Fruit fly (Drosophila melanogaster): Measurements from ENCODE around the gene CG8774.

Gene CG8774

DNA sequence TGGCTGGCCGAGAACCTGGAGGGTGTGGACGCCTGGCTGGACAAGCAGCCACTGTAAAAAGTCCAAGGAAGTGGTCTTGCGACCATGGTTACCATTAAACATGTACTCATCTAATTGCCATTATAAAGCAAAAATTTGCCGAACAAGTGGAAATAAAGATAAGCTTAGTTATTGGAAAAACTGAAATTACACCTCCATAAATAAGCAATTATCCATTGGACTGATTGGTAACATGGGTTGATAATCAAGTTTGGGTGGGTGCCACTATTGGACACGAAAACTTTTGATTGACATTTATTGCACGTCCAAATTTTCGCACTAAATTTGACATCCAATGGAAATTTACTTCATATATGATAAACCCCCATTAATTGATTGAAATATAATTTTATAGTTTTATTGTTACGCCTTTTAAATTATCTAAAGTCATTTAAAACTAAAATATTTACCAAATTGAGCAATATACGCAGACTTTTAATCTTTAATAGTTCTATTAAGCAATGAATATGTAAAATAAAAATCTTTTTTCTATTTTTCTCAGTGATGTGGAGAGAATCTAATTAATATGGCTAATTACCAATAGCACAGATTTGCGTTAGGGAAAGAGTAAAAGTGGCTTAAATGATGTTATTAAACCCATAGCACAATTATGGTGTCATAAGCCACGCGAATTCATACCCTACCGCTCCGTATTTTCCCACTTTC, at the start of gene CG8774:
Gene CG8774, plus strand, starts transcription at position 655 of the 705 bp plus-strand sequence.
- TF ChIP-seq CG17806 (tag; optimal IDR thresholded peaks at IDR 0.05) (no peak), CG14655 (GFP tag; optimal IDR thresholded peaks at IDR 0.05) (no peak), CG32121 (GFP tag; IDR thresholded peaks at IDR 0.05) (no peak), CG34367 (tag; optimal IDR thresholded peaks at IDR 0.05) (no peak), D1 (tag; optimal IDR thresholded peaks at IDR 0.05) (no peak), CG15710 (tag; optimal IDR thresholded peaks at IDR 0.05) (no peak), CG13204 (GFP tag; optimal IDR thresholded peaks at IDR 0.05) (no peak), fd96Ca (GFP tag; IDR thresholded peaks at IDR 0.05) (no peak)

DNA sequence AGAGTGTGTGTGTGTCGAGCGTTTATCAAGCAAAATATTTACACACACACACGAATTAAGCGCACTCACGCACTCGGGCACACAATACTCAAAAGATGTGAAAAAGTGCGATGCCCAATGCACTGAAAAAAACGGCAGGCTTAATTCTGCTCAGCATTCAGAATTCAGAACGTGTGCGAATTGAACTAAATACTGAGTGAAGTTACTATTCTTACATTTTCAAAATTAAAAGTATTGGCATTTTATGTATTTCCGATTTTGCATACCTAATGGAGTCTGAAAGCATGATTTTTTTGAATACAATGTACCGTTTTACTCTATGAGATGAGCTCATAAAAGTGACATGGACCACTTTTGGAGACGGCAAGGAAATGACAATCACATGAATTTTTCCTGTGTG, 41.5 kb upstream of the CG8774 start:
- TF ChIP-seq Pif1B (GFP tag; optimal IDR thresholded peaks at IDR 0.05) (no peak), Snoo (tag; optimal IDR thresholded peaks at IDR 0.05) (no peak), Pif1A (GFP tag; optimal IDR thresholded peaks at IDR 0.05) (peak; percentile 26), CG15710 (tag; optimal IDR thresholded peaks at IDR 0.05) (no peak), CG14655 (GFP tag; optimal IDR thresholded peaks at IDR 0.05) (peak; percentile 27), fd96Ca (GFP tag; IDR thresholded peaks at IDR 0.05) (no peak)

DNA sequence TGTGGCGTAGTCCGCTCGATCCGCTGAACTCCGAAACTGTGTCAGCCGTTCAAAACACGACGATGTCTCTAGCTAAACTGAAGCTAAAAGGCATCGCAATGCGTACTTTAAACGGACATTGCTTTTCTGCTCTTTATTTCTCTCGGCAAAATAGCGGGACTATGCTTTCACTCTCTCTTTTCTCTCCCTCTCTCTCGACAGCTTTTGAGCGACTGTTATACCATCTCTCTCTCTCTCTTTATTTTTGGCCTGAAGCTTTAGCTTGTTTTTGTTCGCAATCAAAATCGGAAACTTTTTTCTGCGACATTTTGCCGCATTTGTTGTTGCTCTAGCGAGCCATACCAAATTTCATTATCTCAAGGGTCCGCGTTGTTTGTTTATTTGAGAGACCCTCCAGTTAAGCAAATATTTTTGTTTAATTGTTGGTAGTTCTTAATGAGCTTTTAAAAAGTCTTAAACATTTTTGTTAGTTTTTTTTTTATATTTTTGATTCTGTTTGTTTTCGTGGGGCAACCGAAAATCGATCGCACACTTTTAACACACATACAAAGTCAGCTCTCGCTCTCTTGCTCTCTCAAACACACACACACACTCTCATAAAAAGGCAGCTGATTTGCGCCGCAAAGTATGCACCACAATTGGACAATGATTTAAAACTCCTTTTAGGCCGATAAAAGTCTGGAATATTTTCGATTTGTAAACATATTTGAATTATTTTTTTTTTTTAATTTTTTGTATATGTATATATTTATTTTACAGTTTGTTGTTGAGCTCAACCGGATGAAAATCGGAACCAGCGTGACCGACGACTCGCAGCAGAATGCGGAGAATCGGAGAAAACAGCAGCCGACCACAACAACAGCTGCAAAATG, 39.6 kb upstream of the CG8774 start, which contains the start of gene Ace:
Gene Ace, minus strand, starts transcription at position 822 of the 872 bp plus-strand sequence.
- TF ChIP-seq CG15710 (tag; optimal IDR thresholded peaks at IDR 0.05) (no peak), CG34367 (tag; optimal IDR thresholded peaks at IDR 0.05) (no peak), CG10348 (GFP tag; IDR thresholded peaks at IDR 0.05) (no peak), Snoo (tag; optimal IDR thresholded peaks at IDR 0.05) (no peak), Pif1B (GFP tag; optimal IDR thresholded peaks at IDR 0.05) (peak; percentile 7), CG9948 (tag; optimal IDR thresholded peaks at IDR 0.05) (no peak)

DNA sequence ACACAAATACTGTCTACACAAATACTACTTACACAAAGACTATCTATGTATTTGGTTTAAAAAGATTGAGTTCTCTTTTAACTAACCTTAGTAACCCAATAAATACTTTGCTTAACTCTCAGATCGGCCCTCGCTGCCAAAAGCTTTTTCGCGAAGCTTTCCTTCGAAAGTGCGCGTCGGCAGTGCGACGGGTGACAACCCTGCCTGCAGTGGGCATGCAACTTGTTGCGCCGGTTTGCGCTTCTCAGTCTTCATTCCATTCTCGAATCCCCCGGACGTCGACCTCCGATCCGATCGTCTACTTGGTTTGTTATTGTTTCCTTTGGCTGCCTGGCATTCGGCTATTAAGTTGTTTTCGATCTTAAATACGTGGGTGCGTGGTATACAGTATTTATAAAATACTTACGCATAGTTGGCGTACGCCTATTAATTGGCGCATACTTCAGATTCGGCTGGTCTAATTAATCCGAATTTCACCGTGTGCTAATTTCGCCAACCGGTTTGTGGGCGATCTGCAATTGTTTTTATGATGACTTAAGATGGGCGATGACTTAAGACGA, 38.4 kb upstream of the CG8774 start, which contains the start of gene CG11686:
Gene CG11686, plus strand, starts transcription at position 243 of the 560 bp plus-strand sequence.
- no peak for TF ChIP-seq CG34367 (tag; optimal IDR thresholded peaks at IDR 0.05)
- peak; percentile 51; the same call in 1 of the 3 replicates for TF ChIP-seq fd96Ca (GFP tag; IDR thresholded peaks at IDR 0.05)
- no peak for TF ChIP-seq rn (GFP tag; IDR thresholded peaks at IDR 0.05)
- no peak for TF ChIP-seq CG13204 (GFP tag; optimal IDR thresholded peaks at IDR 0.05)
- no peak for TF ChIP-seq CG8301 (tag; optimal IDR thresholded peaks at IDR 0.05)
- TF ChIP-seq CG10348 (GFP tag; IDR thresholded peaks at IDR 0.05): no peak
- no peak for TF ChIP-seq Pif1B (GFP tag; optimal IDR thresholded peaks at IDR 0.05)
- no peak for TF ChIP-seq CG17806 (tag; optimal IDR thresholded peaks at IDR 0.05)
- TF ChIP-seq CG15710 (tag; optimal IDR thresholded peaks at IDR 0.05): no peak
- TF ChIP-seq Snoo (tag; optimal IDR thresholded peaks at IDR 0.05): peak; percentile 14
- TF ChIP-seq EcR (GFP tag; optimal IDR thresholded peaks at IDR 0.05): peak; percentile 97
- TF ChIP-seq CG12605 (GFP tag; IDR thresholded peaks at IDR 0.05): peak; percentile 92
- peak; percentile 48; the same call in 1 of the 2 replicates for TF ChIP-seq Ets98B (GFP tag; IDR thresholded peaks at IDR 0.05)
- TF ChIP-seq CG9948 (tag; optimal IDR thresholded peaks at IDR 0.05): no peak
- no peak for TF ChIP-seq CG8159 (tag; optimal IDR thresholded peaks at IDR 0.05)
- TF ChIP-seq CG4496 (GFP tag; IDR thresholded peaks at IDR 0.05): no peak; the same call in 2 of the 3 replicates
- TF ChIP-seq gl (tag; optimal IDR thresholded peaks at IDR 0.05): no peak
- TF ChIP-seq CG14655 (GFP tag; optimal IDR thresholded peaks at IDR 0.05): no peak
- no peak for TF ChIP-seq Pif1A (GFP tag; optimal IDR thresholded peaks at IDR 0.05)
- peak; percentile 37 for TF ChIP-seq D1 (tag; optimal IDR thresholded peaks at IDR 0.05)
- no peak for TF ChIP-seq CG32121 (GFP tag; IDR thresholded peaks at IDR 0.05)

DNA sequence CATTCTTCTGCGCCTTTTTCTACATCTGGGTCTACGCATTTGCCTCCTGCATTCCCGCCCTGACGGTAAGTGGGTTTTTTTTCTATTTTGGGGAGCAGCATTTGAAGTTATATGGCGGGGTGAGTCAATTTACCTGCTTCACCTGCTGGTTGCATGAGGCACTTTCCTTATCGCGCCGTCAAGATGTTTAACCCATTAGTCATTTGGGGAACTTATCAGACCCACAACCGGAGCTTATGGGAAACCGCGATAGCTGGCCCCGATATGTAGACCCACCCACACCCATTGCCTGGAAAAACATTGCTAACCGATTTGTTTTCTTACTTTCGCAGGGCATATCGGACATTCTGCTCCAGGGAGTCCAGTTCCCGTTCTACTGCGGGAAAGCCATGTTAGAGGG, 36.9 kb upstream of the CG8774 start:
- TF ChIP-seq CG4496 (GFP tag; IDR thresholded peaks at IDR 0.05) (no peak), Ets98B (GFP tag; IDR thresholded peaks at IDR 0.05) (no peak), CG12605 (GFP tag; IDR thresholded peaks at IDR 0.05) (no peak), CG34367 (tag; optimal IDR thresholded peaks at IDR 0.05) (no peak), CG32121 (GFP tag; IDR thresholded peaks at IDR 0.05) (no peak), CG8301 (tag; optimal IDR thresholded peaks at IDR 0.05) (no peak), Pif1B (GFP tag; optimal IDR thresholded peaks at IDR 0.05) (no peak)

DNA sequence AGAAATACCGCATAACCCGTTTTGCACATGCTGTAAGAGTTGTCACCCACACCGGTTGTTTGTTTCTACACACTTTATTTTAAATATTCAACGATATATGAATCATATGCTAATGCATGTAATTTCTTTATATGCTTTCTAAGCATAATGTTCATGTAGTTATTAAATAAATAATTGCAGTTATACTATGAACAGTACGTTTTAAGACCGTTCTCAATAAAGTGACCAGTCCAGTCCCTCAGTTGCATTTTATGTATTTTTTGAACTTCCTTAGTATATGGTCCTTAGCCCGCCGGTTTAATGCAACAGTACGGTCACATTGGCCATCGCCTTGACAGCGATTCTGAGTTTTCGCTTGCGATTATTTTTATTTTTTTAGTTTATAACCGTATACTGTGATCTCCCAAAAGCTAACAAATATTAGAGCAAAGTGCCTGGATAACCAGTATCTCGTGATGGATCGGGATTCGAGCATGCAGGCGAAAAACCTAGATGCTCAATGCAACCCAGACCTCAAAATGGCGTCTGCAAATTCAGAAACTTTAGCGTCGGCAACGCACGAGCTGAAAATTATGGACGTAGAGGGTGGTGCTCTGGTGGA, 34.4 kb upstream of the CG8774 start, which contains the start of gene Ravus:
Gene Ravus, minus strand, starts transcription at position 1 of the 601 bp plus-strand sequence.
- TF ChIP-seq CG13204 (GFP tag; optimal IDR thresholded peaks at IDR 0.05) (no peak), CG9948 (tag; optimal IDR thresholded peaks at IDR 0.05) (peak; percentile 46), CG8159 (tag; optimal IDR thresholded peaks at IDR 0.05) (peak; percentile 47), CG8301 (tag; optimal IDR thresholded peaks at IDR 0.05) (no peak), D1 (tag; optimal IDR thresholded peaks at IDR 0.05) (no peak), CG34367 (tag; optimal IDR thresholded peaks at IDR 0.05) (no peak), CG32121 (GFP tag; IDR thresholded peaks at IDR 0.05) (0 out of 2 replicates have a peak, but pooled peaks have one; percentile 30), CG15710 (tag; optimal IDR thresholded peaks at IDR 0.05) (peak; percentile 70), CG14655 (GFP tag; optimal IDR thresholded peaks at IDR 0.05) (no peak), CG10348 (GFP tag; IDR thresholded peaks at IDR 0.05) (no peak), Ets98B (GFP tag; IDR thresholded peaks at IDR 0.05) (no peak; the same call in 1 of the 2 replicates), Snoo (tag; optimal IDR thresholded peaks at IDR 0.05) (peak; percentile 43), CG17806 (tag; optimal IDR thresholded peaks at IDR 0.05) (peak; percentile 22), rn (GFP tag; IDR thresholded peaks at IDR 0.05) (no peak), Pif1B (GFP tag; optimal IDR thresholded peaks at IDR 0.05) (no peak), gl (tag; optimal IDR thresholded peaks at IDR 0.05) (no peak), CG4496 (GFP tag; IDR thresholded peaks at IDR 0.05) (no peak), CG12605 (GFP tag; IDR thresholded peaks at IDR 0.05) (no peak), fd96Ca (GFP tag; IDR thresholded peaks at IDR 0.05) (no peak)
